Fruit fly (Drosophila melanogaster): ENCODE results near the gene dnt.
A peak's percentile ranks its signal among the peaks of the same experiment; 100 is the strongest.

The dnt gene

DNA sequence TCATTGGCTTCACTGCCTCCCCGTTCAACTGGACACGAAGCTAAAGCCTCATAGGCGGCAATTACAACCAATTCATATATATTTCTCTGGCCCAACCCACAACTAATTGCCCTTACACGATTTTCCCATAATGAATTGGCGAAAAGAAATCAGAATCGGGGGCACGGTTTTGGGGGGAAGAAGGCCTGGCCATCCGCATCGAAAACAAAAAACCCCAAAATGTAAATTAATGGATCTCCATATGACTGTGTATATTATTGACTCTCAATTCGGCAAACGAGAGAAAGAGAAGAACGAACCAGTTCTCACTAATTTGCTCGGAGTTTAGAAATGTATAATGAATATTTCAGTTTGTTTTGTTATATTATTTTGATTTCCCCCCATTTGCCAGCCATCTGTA, 25.9 kb upstream of the dnt start:
- TF ChIP-seq CG1620 (GFP tag; optimal IDR thresholded peaks at IDR 0.05): no peak
- no peak for TF ChIP-seq pad (GFP tag; optimal IDR thresholded peaks at IDR 0.05)
- no peak for TF ChIP-seq cic (GFP tag; optimal IDR thresholded peaks at IDR 0.05)
- no peak for TF ChIP-seq CG11617 (GFP tag; optimal IDR thresholded peaks at IDR 0.05)
- TF ChIP-seq bab1 (GFP tag; optimal IDR thresholded peaks at IDR 0.05): no peak
- no peak for TF ChIP-seq Clk (GFP tag; optimal IDR thresholded peaks at IDR 0.05)
- TF ChIP-seq CG14711 (tag; optimal IDR thresholded peaks at IDR 0.05): no peak
- no peak for TF ChIP-seq Hr96 (GFP tag; optimal IDR thresholded peaks at IDR 0.05)
- TF ChIP-seq kay (GFP tag; ENCODE audit: borderline replicate concordance): no peak
- no peak for TF ChIP-seq toe (GFP tag; optimal IDR thresholded peaks at IDR 0.05)
- no peak for TF ChIP-seq CG33017 (tag; optimal IDR thresholded peaks at IDR 0.05)
- no peak for TF ChIP-seq CG5204 (GFP tag; optimal IDR thresholded peaks at IDR 0.05)
- no peak for TF ChIP-seq Mnt (GFP tag; optimal IDR thresholded peaks at IDR 0.05)
- TF ChIP-seq ovo (GFP tag; optimal IDR thresholded peaks at IDR 0.05): no peak
- no peak for TF ChIP-seq cnc (optimal IDR thresholded peaks at IDR 0.05)
- TF ChIP-seq tj (GFP tag; optimal IDR thresholded peaks at IDR 0.05): no peak
- TF ChIP-seq Crg-1 (GFP tag; optimal IDR thresholded peaks at IDR 0.05): no peak

DNA sequence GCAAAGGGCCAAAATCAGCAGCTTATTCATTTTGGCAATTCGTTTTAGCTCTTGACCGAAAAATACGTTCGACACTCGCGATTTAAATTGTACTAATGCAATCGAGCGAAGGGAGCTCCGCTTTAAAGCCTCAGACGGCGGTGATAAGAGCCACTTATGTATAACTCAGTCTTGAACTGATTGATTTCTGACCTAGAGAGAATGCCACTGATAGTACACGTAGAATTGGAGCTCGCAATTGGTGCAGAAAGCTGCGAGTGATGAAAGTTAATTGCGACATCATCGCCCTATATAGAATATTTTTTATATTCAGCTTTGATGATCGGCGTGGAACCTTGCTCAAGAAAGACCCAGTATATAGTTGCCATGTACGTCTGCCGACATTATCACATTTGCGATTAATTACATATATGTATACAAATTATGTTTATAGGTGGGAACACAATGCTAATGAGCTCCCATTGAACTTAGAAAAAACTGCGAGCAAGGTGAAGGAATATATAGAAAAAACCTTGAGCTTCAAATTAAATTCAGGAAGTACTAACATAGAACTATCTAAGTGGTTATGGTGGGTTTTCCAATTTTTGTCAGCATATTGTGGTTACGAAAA, 23.2 kb upstream of the dnt start, which contains the start of gene fon:
Gene fon (minus strand): TSS at position 100 of the 610 bp plus-strand sequence.
- TF ChIP-seq Hr96 (GFP tag; optimal IDR thresholded peaks at IDR 0.05) (no peak), ovo (GFP tag; optimal IDR thresholded peaks at IDR 0.05) (no peak), kay (GFP tag; ENCODE audit: borderline replicate concordance) (peak; percentile 62), cic (GFP tag; optimal IDR thresholded peaks at IDR 0.05) (peak; percentile 55), CG7045 (GFP tag; optimal IDR thresholded peaks at IDR 0.05) (no peak), CG14711 (tag; optimal IDR thresholded peaks at IDR 0.05) (no peak), bab1 (GFP tag; optimal IDR thresholded peaks at IDR 0.05) (no peak), CG1620 (GFP tag; optimal IDR thresholded peaks at IDR 0.05) (no peak), pad (GFP tag; optimal IDR thresholded peaks at IDR 0.05) (no peak), CG33017 (tag; optimal IDR thresholded peaks at IDR 0.05) (no peak), Crg-1 (GFP tag; optimal IDR thresholded peaks at IDR 0.05) (no peak), CG12768 (GFP tag; optimal IDR thresholded peaks at IDR 0.05) (no peak)

DNA sequence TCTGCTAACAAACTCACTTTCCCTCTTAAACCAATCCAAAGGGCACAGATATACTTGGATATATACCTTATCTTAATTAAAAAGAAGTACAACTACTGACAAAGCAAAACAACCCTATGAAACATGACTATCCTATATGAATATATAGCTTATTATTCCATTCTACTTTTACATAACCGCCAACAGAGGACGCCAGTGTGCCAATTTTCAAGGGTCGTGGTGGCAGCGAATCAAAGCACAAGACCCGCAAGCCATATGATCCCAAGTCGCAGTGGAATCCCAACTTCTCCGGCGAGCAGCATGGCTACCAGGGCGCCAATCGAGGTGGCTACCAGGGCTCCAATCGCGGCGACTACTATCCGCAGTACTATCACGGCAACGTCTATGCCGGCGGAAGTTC, 19.3 kb upstream of the dnt start:
- TF ChIP-seq cnc (optimal IDR thresholded peaks at IDR 0.05) (no peak), CG7045 (GFP tag; optimal IDR thresholded peaks at IDR 0.05) (no peak), CG11617 (GFP tag; optimal IDR thresholded peaks at IDR 0.05) (no peak), CG14711 (tag; optimal IDR thresholded peaks at IDR 0.05) (no peak), CG5204 (GFP tag; optimal IDR thresholded peaks at IDR 0.05) (no peak), kay (GFP tag; ENCODE audit: borderline replicate concordance) (no peak), bab1 (GFP tag; optimal IDR thresholded peaks at IDR 0.05) (no peak), CG7101 (tag; optimal IDR thresholded peaks at IDR 0.05) (no peak), tj (GFP tag; optimal IDR thresholded peaks at IDR 0.05) (no peak), CG1620 (GFP tag; optimal IDR thresholded peaks at IDR 0.05) (no peak), Mnt (GFP tag; optimal IDR thresholded peaks at IDR 0.05) (no peak), toe (GFP tag; optimal IDR thresholded peaks at IDR 0.05) (no peak), Crg-1 (GFP tag; optimal IDR thresholded peaks at IDR 0.05) (no peak), cic (GFP tag; optimal IDR thresholded peaks at IDR 0.05) (no peak), ovo (GFP tag; optimal IDR thresholded peaks at IDR 0.05) (no peak), Hr96 (GFP tag; optimal IDR thresholded peaks at IDR 0.05) (no peak), CG33017 (tag; optimal IDR thresholded peaks at IDR 0.05) (no peak), pad (GFP tag; optimal IDR thresholded peaks at IDR 0.05) (no peak)

DNA sequence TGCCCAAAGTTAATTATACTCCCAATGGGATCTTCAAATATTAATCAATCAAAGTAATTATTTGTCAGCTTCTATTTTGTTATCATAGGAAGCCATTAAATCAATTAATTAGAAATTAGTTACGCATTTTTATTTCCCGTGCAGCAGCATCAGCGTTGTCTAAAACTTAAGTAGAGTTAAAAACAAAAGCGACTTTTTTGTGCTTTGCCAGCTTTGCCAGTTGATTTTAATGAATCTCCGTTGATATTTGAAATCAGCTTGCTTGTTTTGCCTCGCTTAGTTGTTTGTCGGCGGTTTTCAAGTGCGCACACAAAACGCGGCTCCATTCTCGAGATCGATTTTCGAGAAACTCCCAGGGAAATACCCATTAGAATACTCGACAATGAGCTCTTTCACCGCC, 17.6 kb upstream of the dnt start, which contains the start of gene CG17350:
Gene CG17350 (plus strand): TSS at position 301 of the 400 bp plus-strand sequence.
- TF ChIP-seq cic (GFP tag; optimal IDR thresholded peaks at IDR 0.05) (no peak), CG7045 (GFP tag; optimal IDR thresholded peaks at IDR 0.05) (no peak), ovo (GFP tag; optimal IDR thresholded peaks at IDR 0.05) (no peak), CG33017 (tag; optimal IDR thresholded peaks at IDR 0.05) (no peak), CG12768 (GFP tag; optimal IDR thresholded peaks at IDR 0.05) (no peak), tj (GFP tag; optimal IDR thresholded peaks at IDR 0.05) (no peak), Mnt (GFP tag; optimal IDR thresholded peaks at IDR 0.05) (no peak), CG11617 (GFP tag; optimal IDR thresholded peaks at IDR 0.05) (no peak), Clk (GFP tag; optimal IDR thresholded peaks at IDR 0.05) (no peak), CG1620 (GFP tag; optimal IDR thresholded peaks at IDR 0.05) (no peak), bab1 (GFP tag; optimal IDR thresholded peaks at IDR 0.05) (no peak), CG7101 (tag; optimal IDR thresholded peaks at IDR 0.05) (no peak)

DNA sequence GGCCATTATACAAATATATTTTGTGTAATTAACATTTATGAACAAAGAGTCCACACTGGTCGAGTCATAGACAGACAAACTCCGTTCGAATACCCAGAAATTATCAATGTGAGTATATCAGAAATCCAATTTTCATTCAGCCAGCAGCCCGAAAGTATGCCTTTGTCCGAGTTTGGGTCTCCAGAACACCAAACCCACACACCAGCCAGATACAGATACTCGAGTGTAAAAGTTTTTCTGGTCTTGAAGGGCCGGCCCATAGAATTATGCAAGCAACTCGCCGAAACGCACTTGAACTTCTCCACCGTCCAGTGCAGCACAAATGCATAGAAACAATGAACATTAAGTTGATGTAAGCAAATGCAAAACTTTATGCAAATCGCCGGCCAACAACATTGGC, 15.6 kb upstream of the dnt start:
- no peak for TF ChIP-seq bab1 (GFP tag; optimal IDR thresholded peaks at IDR 0.05)
- TF ChIP-seq CG33017 (tag; optimal IDR thresholded peaks at IDR 0.05): no peak
- no peak for TF ChIP-seq Mnt (GFP tag; optimal IDR thresholded peaks at IDR 0.05)
- no peak for TF ChIP-seq toe (GFP tag; optimal IDR thresholded peaks at IDR 0.05)
- no peak for TF ChIP-seq CG7045 (GFP tag; optimal IDR thresholded peaks at IDR 0.05)
- TF ChIP-seq CG1620 (GFP tag; optimal IDR thresholded peaks at IDR 0.05): no peak
- TF ChIP-seq Hr96 (GFP tag; optimal IDR thresholded peaks at IDR 0.05): no peak
- TF ChIP-seq Clk (GFP tag; optimal IDR thresholded peaks at IDR 0.05): no peak
- TF ChIP-seq cic (GFP tag; optimal IDR thresholded peaks at IDR 0.05): no peak
- no peak for TF ChIP-seq kay (GFP tag; ENCODE audit: borderline replicate concordance)
- no peak for TF ChIP-seq cnc (optimal IDR thresholded peaks at IDR 0.05)
- TF ChIP-seq CG11617 (GFP tag; optimal IDR thresholded peaks at IDR 0.05): no peak
- no peak for TF ChIP-seq pad (GFP tag; optimal IDR thresholded peaks at IDR 0.05)
- no peak for TF ChIP-seq CG12768 (GFP tag; optimal IDR thresholded peaks at IDR 0.05)
- TF ChIP-seq CG14711 (tag; optimal IDR thresholded peaks at IDR 0.05): no peak
- TF ChIP-seq CG7101 (tag; optimal IDR thresholded peaks at IDR 0.05): no peak
- no peak for TF ChIP-seq ovo (GFP tag; optimal IDR thresholded peaks at IDR 0.05)
- TF ChIP-seq Crg-1 (GFP tag; optimal IDR thresholded peaks at IDR 0.05): no peak
- TF ChIP-seq tj (GFP tag; optimal IDR thresholded peaks at IDR 0.05): no peak
- no peak for TF ChIP-seq CG5204 (GFP tag; optimal IDR thresholded peaks at IDR 0.05)
